Fruit fly (Drosophila melanogaster) whole organism: ENCODE results near the gene nebu.

Source experiments
- Dll ChIP-seq: fragments of >200 bp; optimal IDR thresholded peaks from 2 replicates; lab custom pipeline; 2017
- EcR ChIP-seq, 2 experiments: fragments of >200 bp; optimal IDR thresholded peaks; 2 replicates each; lab custom pipeline; 2017; ENCODE audit warnings: missing biosample characterization in 2 of 2, missing genetic modification characterization in 2 of 2, missing genetic modification reagents in 2 of 2
- pan ChIP-seq: fragments of >200 bp; optimal IDR thresholded peaks from 2 replicates; lab custom pipeline; 2017
- usp ChIP-seq: fragments of >200 bp; optimal IDR thresholded peaks from 2 replicates; lab custom pipeline; 2017; ENCODE audit warnings: missing biosample characterization, missing genetic modification characterization, mixed read lengths

DNA sequence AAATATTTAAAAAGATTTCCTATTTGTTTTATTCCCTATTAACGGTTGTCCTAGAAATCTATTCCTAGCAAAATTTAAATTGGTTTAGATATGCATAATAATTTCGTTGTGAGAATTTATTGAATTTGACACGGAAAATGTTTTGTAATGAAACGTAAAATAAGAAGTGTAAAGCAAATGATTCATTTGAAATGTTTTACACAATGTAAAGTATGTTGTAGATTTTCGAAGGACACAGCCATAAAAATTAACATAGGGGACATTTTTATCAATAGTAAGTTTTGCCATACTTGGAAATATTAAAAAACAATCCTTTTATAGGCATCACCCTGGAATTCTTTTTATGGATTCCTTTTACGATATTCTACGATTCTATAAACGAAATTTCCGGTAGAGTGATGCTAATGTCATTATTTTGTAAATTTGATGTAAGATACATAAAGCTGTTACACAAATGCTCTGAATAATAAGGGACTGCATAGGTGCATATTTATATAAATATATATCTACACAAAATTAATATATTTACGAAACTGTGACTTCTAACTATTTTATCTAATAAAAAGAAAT is 14.7 kb upstream of the nebu start:
- TF ChIP-seq EcR (GFP tag; optimal IDR thresholded peaks at IDR 0.05; lab: Kevin White, UChicago) (no peak), Dll (no peak), pan (lab: Kevin White, UChicago) (no peak), usp (GFP tag; lab: Kevin White, UChicago) (no peak)
